Worm (Caenorhabditis elegans) whole organism, early embryonic: ENCODE results near the gene F07E5.7.
"Not testable (repeated sequence)": the region's sequence is repeated elsewhere in the genome, so short reads cannot be mapped to it uniquely, and the experiment has no call there.

Source experiments
- B0310.2 ChIP-seq: sonication (generic microtip); optimal IDR thresholded peaks from 2 replicates; lab custom pipeline; 2016; ENCODE audit warnings: mild to moderate bottlenecking, missing genetic modification characterization, missing compliant biosample characterization
- F13C5.2 ChIP-seq: sonication (generic microtip); optimal IDR thresholded peaks from 2 replicates; lab custom pipeline; 2017; ENCODE audit warnings: mild to moderate bottlenecking, missing genetic modification characterization, inconsistent platforms, missing compliant biosample characterization
- aly-1 ChIP-seq: sonication (generic microtip); optimal IDR thresholded peaks from 2 replicates; lab custom pipeline; 2016; ENCODE audit warnings: missing genetic modification characterization, missing compliant biosample characterization
- ama-1 ChIP-seq: fragments of 150-350 bp; optimal IDR thresholded peaks from 2 replicates; lab custom pipeline; 2014
- ceh-13 ChIP-seq: fragments of 200-800 bp; sonication (Bioruptor generic); optimal IDR thresholded peaks from 2 replicates; lab custom pipeline; 2018; ENCODE audit warnings: mild to moderate bottlenecking, missing genetic modification characterization, missing compliant biosample characterization
- ceh-36 ChIP-seq: sonication (generic microtip); optimal IDR thresholded peaks from 2 replicates; lab custom pipeline; 2016; ENCODE audit warnings: missing genetic modification characterization, inconsistent platforms, missing compliant biosample characterization
- ets-7 ChIP-seq: sonication (generic microtip); optimal IDR thresholded peaks from 2 replicates; lab custom pipeline; 2016; ENCODE audit warnings: missing genotype, missing genetic modification characterization, missing compliant biosample characterization
- flt-1 ChIP-seq: fragments of 200-800 bp; sonication (Bioruptor generic); IDR thresholded peaks from 2 replicates; pipeline ENCODE4 v1.3.6; 2022; ENCODE audit warnings: missing genetic modification characterization, missing compliant biosample characterization
- hmbx-1 ChIP-seq: sonication (generic microtip); optimal IDR thresholded peaks from 2 replicates; lab custom pipeline; 2016; ENCODE audit warnings: mild to moderate bottlenecking, missing genetic modification characterization, missing compliant biosample characterization
- hmg-4 ChIP-seq: fragments of 200-800 bp; sonication (Bioruptor generic); optimal IDR thresholded peaks from 2 replicates; lab custom pipeline; 2018; ENCODE audit warnings: mild to moderate bottlenecking, missing genetic modification characterization, missing compliant biosample characterization
- hnd-1 ChIP-seq: sonication (generic microtip); optimal IDR thresholded peaks from 2 replicates; lab custom pipeline; 2016; ENCODE audit warnings: missing genetic modification characterization, missing compliant biosample characterization
- pes-1 ChIP-seq: fragments of 200-800 bp; sonication (Bioruptor generic); IDR thresholded peaks from 2 replicates; pipeline ENCODE4 v1.3.6; 2022; ENCODE audit warnings: missing genetic modification reagents, missing genetic modification characterization, missing compliant biosample characterization
- scrt-1 ChIP-seq: fragments of 200-800 bp; sonication (Bioruptor generic); IDR thresholded peaks from 2 replicates; pipeline ENCODE4 v1.3.6; 2022; ENCODE audit warnings: missing genetic modification characterization, missing compliant biosample characterization
- sea-1 ChIP-seq: fragments of 200-800 bp; sonication (Bioruptor generic); conservative IDR thresholded peaks from 2 replicates; pipeline ENCODE4 v1.3.6; 2022; ENCODE audit warnings: missing genetic modification characterization, missing compliant biosample characterization
- tbx-11 ChIP-seq: fragments of 200-800 bp; sonication (Bioruptor generic); IDR thresholded peaks from 2 replicates; pipeline ENCODE4 v1.3.6; 2022; ENCODE audit warnings: missing genetic modification characterization, missing compliant biosample characterization
- tbx-37 ChIP-seq: fragments of 200-800 bp; sonication (Bioruptor generic); conservative IDR thresholded peaks from 2 replicates; pipeline ENCODE4 v1.3.6; 2022; ENCODE audit warnings: missing genetic modification reagents, missing genetic modification characterization, missing compliant biosample characterization
- tra-4 ChIP-seq: sonication (generic microtip); optimal IDR thresholded peaks from 2 replicates; lab custom pipeline; 2017; ENCODE audit warnings: missing genetic modification characterization, missing compliant biosample characterization

F07E5.7 gene

DNA sequence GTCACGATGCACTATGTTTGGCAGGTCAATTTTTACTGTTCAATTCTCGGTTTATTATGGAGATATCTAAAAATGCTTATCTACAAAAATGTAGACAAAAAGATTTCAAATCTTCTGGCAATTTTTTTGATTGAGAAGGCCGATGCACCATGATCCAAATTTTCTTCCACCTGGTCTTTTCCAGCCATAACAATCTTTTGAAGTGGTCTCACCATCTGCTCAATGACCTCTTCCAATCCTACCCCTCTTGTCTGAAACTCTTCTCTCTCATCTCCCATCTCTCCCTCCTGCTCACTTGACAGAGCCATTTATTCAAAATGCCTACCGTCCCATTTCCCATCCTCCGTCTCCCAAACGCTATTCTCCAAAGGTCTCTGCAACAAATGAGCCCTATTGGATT, 20.0 kb downstream of the F07E5.7 start, which contains the start of gene fbxb-35:
fbxb-35 (plus strand) TSS at position 301 of the 400 bp plus-strand sequence.
- no peak for TF ChIP-seq F13C5.2 (tag; lab: Kevin White, UChicago)
- TF ChIP-seq tbx-37: no peak
- no peak for TF ChIP-seq ama-1 (lab: Kevin White, UChicago)
- no peak for TF ChIP-seq pes-1
- no peak for TF ChIP-seq sea-1 (GFP tag; lab: Robert Waterston, UW)
- TF ChIP-seq hmbx-1 (tag; lab: Kevin White, UChicago): no peak
- no peak for TF ChIP-seq hnd-1 (tag; lab: Kevin White, UChicago)
- no peak for TF ChIP-seq tbx-11 (GFP tag; lab: Robert Waterston, UW)
- no peak for TF ChIP-seq B0310.2 (tag; lab: Kevin White, UChicago)
- TF ChIP-seq ets-7: no peak
- no peak for TF ChIP-seq ceh-13 (GFP tag; lab: Kevin White, UChicago)
- no peak for TF ChIP-seq aly-1
- TF ChIP-seq ceh-36 (tag; lab: Kevin White, UChicago): no peak
- TF ChIP-seq hmg-4 (GFP tag; lab: Kevin White, UChicago): no peak

DNA sequence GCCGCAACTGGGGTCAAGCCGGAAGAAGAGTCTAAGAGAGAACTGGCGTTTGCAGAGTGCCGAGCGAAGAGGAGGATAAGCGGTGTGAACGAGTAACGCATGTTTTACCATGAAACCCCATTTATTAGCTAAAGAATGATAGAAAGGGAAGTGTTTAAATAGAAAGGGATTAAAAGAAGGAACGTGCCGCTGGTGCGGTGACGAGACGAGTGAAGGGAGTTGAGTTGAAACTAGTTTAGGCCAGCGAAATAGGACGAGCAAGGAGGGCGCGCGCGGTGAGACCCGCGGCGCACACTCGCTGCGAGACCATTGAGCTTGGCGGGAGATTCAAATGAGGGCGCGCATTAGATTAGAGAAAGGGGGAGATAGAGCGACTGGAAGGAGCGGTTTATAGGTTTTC, 24.8 kb downstream of the F07E5.7 start, which contains the start of gene math-1:
math-1 (minus strand) TSS at position 101 of the 400 bp plus-strand sequence.
- TF ChIP-seq hnd-1, hmbx-1, F13C5.2 (tag; lab: Kevin White, UChicago): not testable (repeated sequence)

DNA sequence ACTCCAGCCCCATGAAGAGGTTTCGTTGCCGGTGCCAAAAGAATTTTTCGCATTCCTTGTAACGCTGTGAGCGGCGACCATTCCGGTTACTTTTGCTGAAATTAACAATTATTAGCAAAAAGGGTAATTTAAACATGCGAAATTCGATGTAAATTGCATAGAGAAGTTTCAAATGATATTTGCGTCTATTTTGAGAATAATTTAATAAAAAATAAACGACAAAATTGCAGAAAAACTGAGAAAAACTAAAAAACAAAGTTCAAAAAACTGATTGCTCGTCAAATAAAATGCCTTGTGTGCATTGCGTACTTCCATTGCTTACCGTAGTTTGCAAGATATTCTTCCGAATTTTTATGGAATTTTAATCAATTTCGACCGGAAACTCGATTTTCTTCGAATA, 25.8 kb downstream of the F07E5.7 start, which contains the start of gene bath-24:
bath-24 (minus strand) TSS at position 101 of the 400 bp plus-strand sequence.
- TF ChIP-seq F13C5.2 (tag; lab: Kevin White, UChicago) (no peak), ceh-13 (GFP tag; lab: Kevin White, UChicago) (no peak), B0310.2 (tag; lab: Kevin White, UChicago) (no peak), hmg-4 (GFP tag; lab: Kevin White, UChicago) (no peak), tra-4 (tag; lab: Kevin White, UChicago) (no peak), pes-1 (no peak), hmbx-1 (tag; lab: Kevin White, UChicago) (no peak), tbx-37 (no peak), ceh-36 (tag; lab: Kevin White, UChicago) (no peak)

DNA sequence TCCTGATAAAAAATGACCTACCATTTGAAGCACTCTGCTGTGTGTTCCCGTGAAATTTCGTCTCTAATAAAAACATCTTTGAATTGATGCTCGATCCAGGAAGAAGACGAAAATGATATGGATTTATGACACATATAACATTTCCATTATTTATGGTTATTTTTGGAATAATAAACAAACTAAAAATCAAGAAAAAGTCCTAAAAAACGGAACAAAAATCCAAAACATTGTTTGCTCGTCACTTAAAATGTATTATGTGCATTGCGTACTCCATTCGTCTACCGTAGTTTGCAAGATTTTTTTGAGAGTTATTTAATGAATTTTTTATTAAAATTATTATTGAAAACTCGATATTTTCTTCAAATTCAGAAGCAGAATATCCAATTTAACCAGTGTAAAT, 28.9 kb downstream of the F07E5.7 start, which contains the start of gene bath-20:
bath-20 (minus strand) TSS at position 101 of the 400 bp plus-strand sequence.
- TF ChIP-seq pes-1 (no peak), ceh-36 (tag; lab: Kevin White, UChicago) (no peak), ama-1 (lab: Kevin White, UChicago) (no peak), hmg-4 (GFP tag; lab: Kevin White, UChicago) (no peak), sea-1 (GFP tag; lab: Robert Waterston, UW) (no peak), flt-1 (GFP tag; lab: Robert Waterston, UW) (no peak), hmbx-1 (tag; lab: Kevin White, UChicago) (no peak), tbx-11 (GFP tag; lab: Robert Waterston, UW) (no peak), ceh-13 (GFP tag; lab: Kevin White, UChicago) (no peak), ets-7 (no peak), hnd-1 (tag; lab: Kevin White, UChicago) (no peak), aly-1 (no peak), tra-4 (tag; lab: Kevin White, UChicago) (no peak), tbx-37 (no peak), scrt-1 (GFP tag; lab: Robert Waterston, UW) (no peak)

DNA sequence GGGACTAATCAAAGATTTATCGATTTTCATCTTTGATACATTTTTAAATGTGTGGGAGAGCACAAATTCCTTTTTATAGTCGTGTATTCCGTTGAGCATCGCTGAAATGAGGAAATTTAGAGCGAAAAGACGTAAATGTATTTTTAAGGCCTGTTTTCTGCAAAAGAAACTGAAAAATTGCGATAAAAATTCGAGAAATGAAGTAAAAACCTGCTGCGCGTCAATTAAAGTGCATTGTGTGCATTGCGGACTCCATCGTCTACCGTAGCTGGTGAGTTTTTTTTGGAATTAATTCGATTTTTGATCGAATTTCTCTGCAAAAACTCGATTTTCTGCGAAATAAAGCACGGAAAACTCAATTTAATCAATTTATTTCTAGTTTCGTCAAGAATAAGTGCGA, 32.0 kb downstream of the F07E5.7 start, which contains the start of gene bath-19:
bath-19 (minus strand) TSS at position 101 of the 400 bp plus-strand sequence.
- TF ChIP-seq sea-1 (GFP tag; lab: Robert Waterston, UW) (no peak), hmbx-1 (tag; lab: Kevin White, UChicago) (no peak), ama-1 (lab: Kevin White, UChicago) (no peak)

DNA sequence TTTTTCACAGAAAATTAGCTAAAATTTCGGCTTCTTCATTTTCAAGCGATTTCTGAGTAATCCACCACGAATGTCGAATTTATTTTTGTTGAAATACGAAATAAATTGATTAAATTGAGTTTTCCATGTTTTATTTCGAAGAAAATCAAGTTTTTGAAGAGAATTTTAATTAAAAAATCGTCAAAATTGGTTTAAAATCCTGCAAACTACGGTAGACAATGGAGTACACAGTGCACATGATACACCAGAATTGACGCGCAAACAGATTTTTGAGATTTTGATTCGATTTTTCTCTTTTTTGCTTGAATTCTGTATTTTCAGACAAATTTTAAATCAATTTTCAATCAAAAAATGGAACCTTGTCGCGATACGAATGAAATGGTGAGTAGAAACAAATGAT, 38.0 kb downstream of the F07E5.7 start, which contains the start of gene F59H6.14:
F59H6.14 (plus strand) TSS at position 301 of the 400 bp plus-strand sequence.
- TF ChIP-seq flt-1 (GFP tag; lab: Robert Waterston, UW) (no peak), ama-1 (lab: Kevin White, UChicago) (no peak), sea-1 (GFP tag; lab: Robert Waterston, UW) (no peak), tbx-37 (no peak), ceh-13 (GFP tag; lab: Kevin White, UChicago) (no peak), hmg-4 (GFP tag; lab: Kevin White, UChicago) (no peak), tbx-11 (GFP tag; lab: Robert Waterston, UW) (no peak), hmbx-1 (tag; lab: Kevin White, UChicago) (no peak), F13C5.2 (tag; lab: Kevin White, UChicago) (no peak), B0310.2 (tag; lab: Kevin White, UChicago) (no peak), ets-7 (no peak), ceh-36 (tag; lab: Kevin White, UChicago) (no peak), aly-1 (no peak), tra-4 (tag; lab: Kevin White, UChicago) (no peak)

DNA sequence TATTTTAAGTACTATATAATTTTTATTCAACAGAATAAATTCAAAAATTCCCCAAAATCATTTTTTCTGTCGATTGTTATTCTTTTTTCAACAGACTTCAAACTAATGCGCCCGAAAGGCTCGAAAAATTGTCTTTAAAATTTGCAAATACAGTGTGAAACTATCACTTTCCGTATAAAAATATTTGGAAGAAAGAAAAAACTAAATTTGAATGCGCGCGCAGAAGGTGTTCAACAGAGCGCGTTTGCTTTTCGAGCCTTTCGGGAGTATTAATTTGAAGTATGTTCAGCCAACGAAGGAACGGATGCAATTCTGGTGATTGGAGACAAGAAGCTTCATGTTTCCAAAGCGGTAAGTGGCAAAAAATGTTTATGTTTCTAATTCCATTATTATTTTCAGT, 39.0 kb downstream of the F07E5.7 start, which contains the start of gene btb-4:
btb-4 (plus strand) TSS at position 35 of the 400 bp plus-strand sequence.
- not testable (repeated sequence) for TF ChIP-seq ceh-36 (tag; lab: Kevin White, UChicago); aly-1; scrt-1 (GFP tag; lab: Robert Waterston, UW)

DNA sequence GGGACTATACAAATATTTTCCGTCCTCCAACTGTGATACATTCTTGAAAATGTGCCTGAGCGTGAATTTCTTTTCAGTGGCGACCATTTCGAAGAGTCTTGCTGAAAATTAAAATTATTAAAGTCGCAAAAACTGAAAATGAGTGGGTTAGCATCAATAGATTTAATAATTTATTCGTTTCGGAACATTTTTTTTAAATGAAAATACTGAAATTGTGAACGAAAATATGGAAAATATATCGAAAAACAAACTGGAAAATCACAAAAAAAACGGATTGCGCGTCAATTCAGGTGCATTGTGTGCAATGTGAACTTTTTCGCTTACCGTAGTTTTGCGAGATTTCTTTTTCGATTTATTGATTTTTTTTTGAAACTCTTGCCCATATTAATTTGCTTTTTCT, 39.5 kb downstream of the F07E5.7 start, which contains the start of gene bath-5:
bath-5 (minus strand) TSS at position 101 of the 400 bp plus-strand sequence.
- TF ChIP-seq ets-7: no peak
- no peak for TF ChIP-seq flt-1 (GFP tag; lab: Robert Waterston, UW)
- TF ChIP-seq scrt-1 (GFP tag; lab: Robert Waterston, UW): no peak
- TF ChIP-seq hmbx-1 (tag; lab: Kevin White, UChicago): no peak
- no peak for TF ChIP-seq hnd-1 (tag; lab: Kevin White, UChicago)
- no peak for TF ChIP-seq aly-1
- no peak for TF ChIP-seq pes-1
- no peak for TF ChIP-seq hmg-4 (GFP tag; lab: Kevin White, UChicago)
